Worm (Caenorhabditis elegans) whole organism, L2 larva: Measurements from ENCODE around the gene nspc-14.
A peak's percentile ranks its signal among the peaks of the same experiment; 100 is the strongest.

Experiments
- C34F6.9 ChIP-seq: fragments of 150-350 bp; optimal IDR thresholded peaks from 2 replicates; lab custom pipeline; 2014; ENCODE audit warnings: missing biosample characterization, missing genetic modification characterization
- F13H6.1 ChIP-seq: sonication (generic microtip); optimal IDR thresholded peaks from 2 replicates; lab custom pipeline; 2016; ENCODE audit warnings: missing genetic modification characterization, missing compliant biosample characterization
- R02D3.7 ChIP-seq: fragments of 150-350 bp; optimal IDR thresholded peaks from 2 replicates; lab custom pipeline; 2014; ENCODE audit warnings: missing biosample characterization, missing genetic modification characterization
- Y55F3AM.14 ChIP-seq: fragments of 200-800 bp; sonication (Bioruptor generic); optimal IDR thresholded peaks from 2 replicates; lab custom pipeline; 2018; ENCODE audit warnings: mild to moderate bottlenecking, missing genetic modification characterization, missing compliant biosample characterization
- ZK546.5 ChIP-seq: sonication (generic microtip); optimal IDR thresholded peaks from 2 replicates; lab custom pipeline; 2017; ENCODE audit warnings: missing biosample characterization, missing genetic modification characterization
- alr-1 ChIP-seq: fragments of 150-350 bp; optimal IDR thresholded peaks from 2 replicates; lab custom pipeline; 2014; ENCODE audit warnings: missing biosample characterization, missing genetic modification characterization
- aly-2 ChIP-seq: fragments of 150-350 bp; optimal IDR thresholded peaks from 2 replicates; lab custom pipeline; 2014; ENCODE audit warnings: missing biosample characterization, missing genetic modification characterization
- blmp-1 ChIP-seq: sonication (generic microtip); optimal IDR thresholded peaks from 2 replicates; lab custom pipeline; 2017; ENCODE audit warnings: missing genetic modification characterization, mild to moderate bottlenecking, missing compliant biosample characterization, antibody characterized with exemption, moderate library complexity; ENCODE audit not compliant: insufficient read depth
- ceh-16 ChIP-seq: fragments of 150-350 bp; optimal IDR thresholded peaks from 2 replicates; lab custom pipeline; 2014; ENCODE audit warnings: missing biosample characterization, missing genetic modification characterization
- ceh-82 ChIP-seq: fragments of 150-350 bp; optimal IDR thresholded peaks from 2 replicates; lab custom pipeline; 2014; ENCODE audit warnings: missing biosample characterization, missing genetic modification characterization
- crh-2 ChIP-seq: sonication (generic microtip); optimal IDR thresholded peaks from 2 replicates; lab custom pipeline; 2017; ENCODE audit warnings: missing biosample characterization, missing genetic modification characterization
- dmd-4 ChIP-seq: sonication (generic microtip); optimal IDR thresholded peaks from 2 replicates; lab custom pipeline; 2017; ENCODE audit warnings: missing biosample characterization, missing genetic modification characterization
- egl-27 ChIP-seq: sonication (generic microtip); optimal IDR thresholded peaks from 3 replicates; lab custom pipeline; 2017; ENCODE audit warnings: missing biosample characterization, missing genetic modification reagents, missing genetic modification characterization
- elt-1 ChIP-seq: fragments of 150-350 bp; optimal IDR thresholded peaks from 2 replicates; lab custom pipeline; 2014; ENCODE audit warnings: missing biosample characterization, missing genetic modification characterization
- elt-3 ChIP-seq: sonication (generic microtip); optimal IDR thresholded peaks from 2 replicates; lab custom pipeline; 2017; ENCODE audit warnings: missing biosample characterization, missing genetic modification characterization
- fos-1 ChIP-seq: fragments of 150-350 bp; optimal IDR thresholded peaks from 2 replicates; lab custom pipeline; 2014; ENCODE audit warnings: missing biosample characterization, missing genetic modification characterization
- gmeb-1 ChIP-seq: fragments of 150-350 bp; optimal IDR thresholded peaks from 2 replicates; lab custom pipeline; 2014; ENCODE audit warnings: missing biosample characterization, missing genetic modification characterization
- lin-11 ChIP-seq: fragments of 150-350 bp; sonication (generic microtip); optimal IDR thresholded peaks from 2 replicates; lab custom pipeline; 2014; ENCODE audit warnings: missing biosample characterization, missing genetic modification characterization, inconsistent platforms, mixed read lengths
- lin-13 ChIP-seq: fragments of 150-350 bp; optimal IDR thresholded peaks from 2 replicates; lab custom pipeline; 2014; ENCODE audit warnings: missing biosample characterization, missing genetic modification reagents, missing genetic modification characterization
- lin-39 ChIP-seq: fragments of 150-350 bp; optimal IDR thresholded peaks from 2 replicates; lab custom pipeline; 2014; ENCODE audit warnings: missing biosample characterization, missing genetic modification reagents, missing genetic modification characterization
- lsy-2 ChIP-seq, 2 experiments: fragments of 150-350 bp in 1 of 2; sonication (generic microtip) in 1 of 2; optimal IDR thresholded peaks; 2 replicates each; lab custom pipeline; 2014 to 2017; ENCODE audit warnings: missing biosample characterization in 2 of 2, missing genetic modification characterization in 2 of 2
- mab-5 ChIP-seq: fragments of 150-350 bp; optimal IDR thresholded peaks from 2 replicates; lab custom pipeline; 2014; ENCODE audit warnings: missing biosample characterization, missing genetic modification characterization
- mbf-1 ChIP-seq: sonication (generic microtip); optimal IDR thresholded peaks from 2 replicates; lab custom pipeline; 2017; ENCODE audit warnings: missing biosample characterization, missing genetic modification characterization
- mdl-1 ChIP-seq, 2 experiments: fragments of 150-350 bp in 1 of 2; sonication (generic microtip) in 1 of 2; optimal IDR thresholded peaks; 2 replicates each; lab custom pipeline; 2017; ENCODE audit warnings: missing biosample characterization in 2 of 2, missing genetic modification characterization in 2 of 2
- nhr-10 ChIP-seq: sonication (generic microtip); optimal IDR thresholded peaks from 2 replicates; lab custom pipeline; 2017; ENCODE audit warnings: missing biosample characterization, missing genetic modification characterization
- nhr-11 ChIP-seq: fragments of 150-350 bp; optimal IDR thresholded peaks from 2 replicates; lab custom pipeline; 2014; ENCODE audit warnings: missing biosample characterization, missing genetic modification characterization
- nhr-12 ChIP-seq: fragments of 150-350 bp; optimal IDR thresholded peaks from 2 replicates; lab custom pipeline; 2014; ENCODE audit warnings: missing biosample characterization, missing genetic modification characterization
- nhr-129 ChIP-seq: fragments of 150-350 bp; optimal IDR thresholded peaks from 2 replicates; lab custom pipeline; 2014; ENCODE audit warnings: missing biosample characterization, missing genetic modification characterization
- nhr-21 ChIP-seq: fragments of 150-350 bp; optimal IDR thresholded peaks from 2 replicates; lab custom pipeline; 2014; ENCODE audit warnings: missing biosample characterization, missing genetic modification characterization
- nhr-23 ChIP-seq: fragments of 150-350 bp; optimal IDR thresholded peaks from 2 replicates; lab custom pipeline; 2014; ENCODE audit warnings: missing biosample characterization, missing genetic modification reagents, missing genetic modification characterization
- nhr-237 ChIP-seq: fragments of 150-350 bp; optimal IDR thresholded peaks from 2 replicates; lab custom pipeline; 2014; ENCODE audit warnings: missing biosample characterization, missing genetic modification characterization
- nhr-25 ChIP-seq: fragments of 150-350 bp; sonication (generic microtip); optimal IDR thresholded peaks from 3 replicates; lab custom pipeline; 2014; ENCODE audit warnings: missing biosample characterization, missing genetic modification characterization
- nhr-6 ChIP-seq: fragments of 150-350 bp; optimal IDR thresholded peaks from 2 replicates; lab custom pipeline; 2014; ENCODE audit warnings: missing biosample characterization, missing genetic modification characterization
- nhr-77 ChIP-seq: fragments of 150-350 bp; optimal IDR thresholded peaks from 2 replicates; lab custom pipeline; 2014; ENCODE audit warnings: missing biosample characterization, missing genetic modification characterization
- peb-1 ChIP-seq: fragments of 150-350 bp; optimal IDR thresholded peaks from 2 replicates; lab custom pipeline; 2014; ENCODE audit warnings: missing biosample characterization, missing genetic modification characterization
- sem-4 ChIP-seq: fragments of 150-350 bp; optimal IDR thresholded peaks from 2 replicates; lab custom pipeline; 2014; ENCODE audit warnings: missing biosample characterization, missing genetic modification reagents, missing genetic modification characterization
- skn-1 ChIP-seq: sonication (generic microtip); optimal IDR thresholded peaks from 2 replicates; lab custom pipeline; 2017; ENCODE audit warnings: missing biosample characterization, missing genetic modification characterization
- sma-3 ChIP-seq: sonication (generic microtip); optimal IDR thresholded peaks from 2 replicates; lab custom pipeline; 2016; ENCODE audit warnings: missing genetic modification reagents, missing genetic modification characterization, missing compliant biosample characterization
- sma-9 ChIP-seq, 2 experiments: fragments of 150-350 bp in 1 of 2; sonication (generic microtip) in 1 of 2; optimal IDR thresholded peaks; 2 replicates each; lab custom pipeline; 2014 to 2016; ENCODE audit warnings: missing genetic modification characterization in 2 of 2, mild to moderate bottlenecking in 1 of 2, missing biosample characterization in 1 of 2, missing compliant biosample characterization in 1 of 2, missing genetic modification reagents in 1 of 2, moderate library complexity in 1 of 2
- snpc-4 ChIP-seq: fragments of 150-350 bp; optimal IDR thresholded peaks from 2 replicates; lab custom pipeline; 2014; ENCODE audit warnings: missing biosample characterization, missing genetic modification characterization
- unc-39 ChIP-seq: fragments of 150-350 bp; optimal IDR thresholded peaks from 2 replicates; lab custom pipeline; 2014; ENCODE audit warnings: missing biosample characterization, missing genetic modification characterization
- unc-55 ChIP-seq: fragments of 150-350 bp; sonication (generic microtip); optimal IDR thresholded peaks from 3 replicates; lab custom pipeline; 2014; ENCODE audit warnings: missing biosample characterization, missing genetic modification reagents, missing genetic modification characterization
- unc-62 ChIP-seq: fragments of 150-350 bp; optimal IDR thresholded peaks from 2 replicates; lab custom pipeline; 2014; ENCODE audit warnings: missing biosample characterization, missing genetic modification reagents, missing genetic modification characterization
- zag-1 ChIP-seq: fragments of 150-350 bp; optimal IDR thresholded peaks from 2 replicates; lab custom pipeline; 2014; ENCODE audit warnings: missing biosample characterization, missing genetic modification characterization
- ztf-1 ChIP-seq: fragments of 200-800 bp; sonication (Bioruptor generic); conservative IDR thresholded peaks from 2 replicates; pipeline ENCODE4 v1.3.6; 2022; ENCODE audit warnings: missing genetic modification characterization, missing compliant biosample characterization
- ztf-4 ChIP-seq: fragments of 150-350 bp; optimal IDR thresholded peaks from 2 replicates; lab custom pipeline; 2014; ENCODE audit warnings: missing biosample characterization, missing genetic modification characterization

nspc-14 gene

ce11 chrX:12365388-12365787 is 6.5 kb upstream of the nspc-14 start, which contains the start of gene F19H6.4:
Gene F19H6.4, plus strand, starts transcription at chrX:12365688.
- TF ChIP-seq lsy-2 (tag; optimal IDR thresholded peaks at IDR 0.05; lab: Kevin White, UChicago) = no peak
- no peak for TF ChIP-seq lin-39 (tag; lab: Kevin White, UChicago)
- no peak for TF ChIP-seq unc-62 (GFP tag; lab: Kevin White, UChicago)
- no peak for TF ChIP-seq nhr-11 (tag; lab: Kevin White, UChicago)
- TF ChIP-seq nhr-10 (tag; lab: Kevin White, UChicago) = no peak
- no peak for TF ChIP-seq ceh-16 (tag; lab: Kevin White, UChicago)
- TF ChIP-seq nhr-237 (tag; lab: Kevin White, UChicago) = no peak
- no peak for TF ChIP-seq nhr-25
- TF ChIP-seq ZK546.5 (tag; lab: Kevin White, UChicago) = no peak
- TF ChIP-seq mab-5 (tag; lab: Kevin White, UChicago) = no peak
- TF ChIP-seq skn-1 (tag; lab: Kevin White, UChicago) = no peak
- no peak for TF ChIP-seq elt-1 (tag; lab: Kevin White, UChicago)

DNA sequence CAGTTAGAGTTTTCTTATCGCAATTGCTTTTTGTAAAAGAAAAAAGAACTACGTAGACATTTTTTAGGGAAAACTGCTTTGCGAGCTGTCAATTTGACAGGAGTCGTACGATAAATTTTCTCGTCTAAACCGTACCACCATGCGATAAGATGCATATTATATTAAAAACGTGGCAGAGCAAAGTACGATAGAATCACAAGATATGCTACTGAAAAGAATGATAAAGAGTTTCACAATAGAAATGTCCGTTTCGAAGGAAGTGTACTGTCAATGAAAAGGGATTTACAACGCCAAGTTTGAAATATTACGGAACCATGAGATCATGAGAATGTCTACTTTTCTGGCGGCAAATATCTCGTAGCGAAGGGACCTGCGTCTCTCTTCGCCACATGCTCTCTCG is 5.9 kb upstream of the nspc-14 start, which contains the start of gene F19H6.5:
Gene F19H6.5 (minus strand): TSS at position 101 of the 400 bp plus-strand sequence.
- TF ChIP-seq ceh-16 (tag; lab: Kevin White, UChicago) = no peak
- no peak for TF ChIP-seq lin-13 (GFP tag; lab: Kevin White, UChicago)
- TF ChIP-seq, all 48 proteins: peak for 0

DNA sequence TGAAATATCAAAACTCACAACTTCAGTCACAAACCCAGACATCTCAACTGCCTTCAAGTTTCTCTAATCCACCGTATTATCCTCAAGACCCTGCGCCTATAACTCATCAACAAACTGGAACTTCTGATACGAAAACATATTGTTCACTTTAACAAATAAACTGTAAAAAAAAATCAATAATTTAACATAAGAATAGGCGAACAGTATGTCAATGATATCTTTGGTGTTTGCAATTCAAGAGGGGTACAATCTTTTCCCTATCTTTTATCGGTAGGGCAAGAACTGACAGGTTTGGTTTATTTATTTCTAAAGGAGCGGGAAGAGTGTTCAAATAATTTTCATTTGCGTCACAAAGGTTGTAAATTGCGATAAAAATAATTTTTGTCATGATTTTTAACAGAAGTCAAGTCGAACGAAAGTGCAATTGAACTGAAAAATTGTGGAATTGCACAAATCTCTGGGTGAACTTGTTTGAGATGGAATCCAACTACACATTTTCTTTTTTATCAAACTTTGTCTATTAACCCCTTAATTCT is 4.2 kb upstream of the nspc-14 start:
- TF ChIP-seq C34F6.9 (peak; percentile 99), lin-11 (tag; lab: Kevin White, UChicago) (peak; percentile 76), lin-39 (tag; lab: Kevin White, UChicago) (peak; percentile 84), unc-39 (tag; lab: Kevin White, UChicago) (no peak), lin-13 (GFP tag; lab: Kevin White, UChicago) (peak; percentile 98), nhr-77 (tag; lab: Kevin White, UChicago) (peak; percentile 99), unc-55 (GFP tag; lab: Kevin White, UChicago) (peak; percentile 99), snpc-4 (peak; percentile 87), nhr-23 (tag; lab: Kevin White, UChicago) (no peak), nhr-21 (tag; lab: Kevin White, UChicago) (peak; percentile 99), mab-5 (tag; lab: Kevin White, UChicago) (peak; percentile 97), nhr-237 (tag; lab: Kevin White, UChicago) (peak; percentile 96), ztf-1 (GFP tag; lab: Robert Waterston, UW) (peak; percentile 86; the same call in 1 of the 2 replicates), nhr-6 (peak; percentile 99), ztf-4 (tag; lab: Kevin White, UChicago) (peak; percentile 97), dmd-4 (tag; lab: Kevin White, UChicago) (peak; percentile 83), F13H6.1 (tag; lab: Kevin White, UChicago) (peak; percentile 97), nhr-25 (peak; percentile 98), blmp-1 (peak; percentile 91), crh-2 (tag; lab: Kevin White, UChicago) (peak; percentile 99), mbf-1 (tag; lab: Kevin White, UChicago) (peak; percentile 76), aly-2 (tag; lab: Kevin White, UChicago) (peak; percentile 90), sem-4 (peak; percentile 98), zag-1 (tag; lab: Kevin White, UChicago) (peak; percentile 92), nhr-11 (tag; lab: Kevin White, UChicago) (peak; percentile 81), sma-3 (GFP tag; lab: Kevin White, UChicago) (peak; percentile 98), ceh-16 (tag; lab: Kevin White, UChicago) (peak; percentile 54), alr-1 (tag; lab: Kevin White, UChicago) (no peak), lsy-2 (tag; optimal IDR thresholded peaks at IDR 0.05; lab: Kevin White, UChicago) (peak; percentile 94 to 97), peb-1 (tag; lab: Kevin White, UChicago) (no peak), elt-3 (no peak), skn-1 (tag; lab: Kevin White, UChicago) (peak; percentile 99), R02D3.7 (tag; lab: Kevin White, UChicago) (peak; percentile 75), nhr-129 (peak; percentile 99), mdl-1 (tag; optimal IDR thresholded peaks at IDR 0.05; lab: Kevin White, UChicago) (peak; percentile 69 to 91), egl-27 (tag; lab: Kevin White, UChicago) (peak; percentile 98), elt-1 (tag; lab: Kevin White, UChicago) (no peak), unc-62 (GFP tag; lab: Kevin White, UChicago) (peak; percentile 87), gmeb-1 (peak; percentile 95), fos-1 (peak; percentile 99), ceh-82 (peak; percentile 89), nhr-12 (peak; percentile 40), sma-9 (GFP tag; optimal IDR thresholded peaks at IDR 0.05; lab: Kevin White, UChicago) (peak; percentile 98), sma-9 (tag; optimal IDR thresholded peaks at IDR 0.05; lab: Kevin White, UChicago) (no peak), ZK546.5 (tag; lab: Kevin White, UChicago) (peak; percentile 63), nhr-10 (tag; lab: Kevin White, UChicago) (peak; percentile 97), Y55F3AM.14 (peak; percentile 78)
